Worm (Caenorhabditis elegans) whole organism, L3 larva: ENCODE results near the gene C29F9.9.

ENCODE experiments used
- elt-3 ChIP-seq, 3 experiments: fragments of 150-350 bp in 1 of 3; sonication (generic microtip) in 2 of 3; optimal IDR thresholded peaks; 2 replicates in 2 of 3; 4 replicates in 1 of 3; lab custom pipeline; 2014 to 2017; ENCODE audit warnings: missing biosample characterization in 3 of 3, missing genetic modification characterization in 3 of 3
- fos-1 ChIP-seq: fragments of 150-350 bp; optimal IDR thresholded peaks from 2 replicates; lab custom pipeline; 2014; ENCODE audit warnings: missing biosample characterization, missing genetic modification characterization
- lsy-12 ChIP-seq: sonication (generic microtip); optimal IDR thresholded peaks from 2 replicates; lab custom pipeline; 2016; ENCODE audit warnings: mild to moderate bottlenecking, missing genetic modification characterization, missing compliant biosample characterization
- nhr-11 ChIP-seq: fragments of 150-350 bp; optimal IDR thresholded peaks from 2 replicates; lab custom pipeline; 2014; ENCODE audit warnings: missing biosample characterization, missing genetic modification characterization
- nhr-12 ChIP-seq: fragments of 150-350 bp; optimal IDR thresholded peaks from 2 replicates; lab custom pipeline; 2014; ENCODE audit warnings: missing biosample characterization, missing genetic modification characterization
- nhr-76 ChIP-seq: fragments of 150-350 bp; sonication (generic microtip); optimal IDR thresholded peaks from 5 replicates; lab custom pipeline; 2014; ENCODE audit warnings: missing biosample characterization, missing genetic modification characterization
- tbx-2 ChIP-seq: sonication (generic microtip); optimal IDR thresholded peaks from 2 replicates; lab custom pipeline; 2016; ENCODE audit warnings: mild to moderate bottlenecking, missing genetic modification characterization, missing compliant biosample characterization

DNA sequence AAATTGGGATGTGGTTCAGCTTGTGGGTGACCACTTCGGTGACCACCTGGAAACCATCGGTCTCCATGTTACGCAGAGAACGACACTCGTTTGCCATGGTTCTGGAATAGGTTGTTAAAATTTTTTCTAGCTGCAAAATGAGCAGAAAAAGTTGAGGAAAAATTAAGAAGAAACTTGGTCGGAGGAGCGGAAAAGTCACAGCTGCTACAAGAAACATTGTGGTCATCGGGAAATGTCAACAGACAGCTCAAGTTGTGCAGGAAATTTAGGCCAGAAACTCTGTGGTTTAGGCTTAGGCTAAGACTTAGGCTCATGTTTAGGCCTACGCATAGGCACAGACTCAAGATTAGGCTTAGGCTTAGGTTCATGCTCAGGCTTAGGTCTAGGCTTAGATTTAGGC, 32.6 kb downstream of the C29F9.9 start, which contains the start of gene pck-1:
- TF ChIP-seq fos-1 (tag; lab: Kevin White, UChicago) (no peak), nhr-12 (no peak), nhr-11 (tag; lab: Kevin White, UChicago) (no peak), elt-3 (tag; optimal IDR thresholded peaks at IDR 0.05; lab: Kevin White, UChicago) (no peak), lsy-12 (tag; lab: Kevin White, UChicago) (no peak), tbx-2 (tag; lab: Kevin White, UChicago) (no peak), nhr-76 (tag; lab: Kevin White, UChicago) (no peak)
